Worm (Caenorhabditis elegans) whole organism, early embryonic: ENCODE measurements around the gene Y25C1A.8.

Experiments
- B0310.2 ChIP-seq: sonication (generic microtip); optimal IDR thresholded peaks from 2 replicates; lab custom pipeline; 2016; ENCODE audit warnings: mild to moderate bottlenecking, missing genetic modification characterization, missing compliant biosample characterization
- aly-1 ChIP-seq: sonication (generic microtip); optimal IDR thresholded peaks from 2 replicates; lab custom pipeline; 2016; ENCODE audit warnings: missing genetic modification characterization, missing compliant biosample characterization
- ama-1 ChIP-seq: fragments of 150-350 bp; optimal IDR thresholded peaks from 2 replicates; lab custom pipeline; 2014
- ceh-13 ChIP-seq: fragments of 200-800 bp; sonication (Bioruptor generic); optimal IDR thresholded peaks from 2 replicates; lab custom pipeline; 2018; ENCODE audit warnings: mild to moderate bottlenecking, missing genetic modification characterization, missing compliant biosample characterization
- ceh-36 ChIP-seq: sonication (generic microtip); optimal IDR thresholded peaks from 2 replicates; lab custom pipeline; 2016; ENCODE audit warnings: missing genetic modification characterization, inconsistent platforms, missing compliant biosample characterization
- ets-7 ChIP-seq: sonication (generic microtip); optimal IDR thresholded peaks from 2 replicates; lab custom pipeline; 2016; ENCODE audit warnings: missing genotype, missing genetic modification characterization, missing compliant biosample characterization
- flt-1 ChIP-seq: fragments of 200-800 bp; sonication (Bioruptor generic); IDR thresholded peaks from 2 replicates; pipeline ENCODE4 v1.3.6; 2022; ENCODE audit warnings: missing genetic modification characterization, missing compliant biosample characterization
- hmbx-1 ChIP-seq: sonication (generic microtip); optimal IDR thresholded peaks from 2 replicates; lab custom pipeline; 2016; ENCODE audit warnings: mild to moderate bottlenecking, missing genetic modification characterization, missing compliant biosample characterization
- hnd-1 ChIP-seq: sonication (generic microtip); optimal IDR thresholded peaks from 2 replicates; lab custom pipeline; 2016; ENCODE audit warnings: missing genetic modification characterization, missing compliant biosample characterization
- pes-1 ChIP-seq: fragments of 200-800 bp; sonication (Bioruptor generic); IDR thresholded peaks from 2 replicates; pipeline ENCODE4 v1.3.6; 2022; ENCODE audit warnings: missing genetic modification reagents, missing genetic modification characterization, missing compliant biosample characterization
- sea-1 ChIP-seq: fragments of 200-800 bp; sonication (Bioruptor generic); conservative IDR thresholded peaks from 2 replicates; pipeline ENCODE4 v1.3.6; 2022; ENCODE audit warnings: missing genetic modification characterization, missing compliant biosample characterization
- tbx-11 ChIP-seq: fragments of 200-800 bp; sonication (Bioruptor generic); IDR thresholded peaks from 2 replicates; pipeline ENCODE4 v1.3.6; 2022; ENCODE audit warnings: missing genetic modification characterization, missing compliant biosample characterization
- tbx-37 ChIP-seq: fragments of 200-800 bp; sonication (Bioruptor generic); conservative IDR thresholded peaks from 2 replicates; pipeline ENCODE4 v1.3.6; 2022; ENCODE audit warnings: missing genetic modification reagents, missing genetic modification characterization, missing compliant biosample characterization
- tra-4 ChIP-seq: sonication (generic microtip); optimal IDR thresholded peaks from 2 replicates; lab custom pipeline; 2017; ENCODE audit warnings: missing genetic modification characterization, missing compliant biosample characterization

ce11 chrII:3066401-3066800 is 10.4 kb downstream of the Y25C1A.8 start:
- TF ChIP-seq ama-1 (lab: Kevin White, UChicago), result no peak
- no peak for TF ChIP-seq hmbx-1 (tag; lab: Kevin White, UChicago)
- TF ChIP-seq tbx-37, result no peak
- TF ChIP-seq pes-1 (GFP tag; lab: Robert Waterston, UW), result no peak
- TF ChIP-seq ceh-36 (tag; lab: Kevin White, UChicago), result no peak
- no peak for TF ChIP-seq ets-7 (tag; lab: Kevin White, UChicago)
- no peak for TF ChIP-seq hnd-1
- TF ChIP-seq aly-1 (tag; lab: Kevin White, UChicago), result no peak
- TF ChIP-seq B0310.2 (tag; lab: Kevin White, UChicago), result no peak
- TF ChIP-seq tra-4 (tag; lab: Kevin White, UChicago), result no peak
- TF ChIP-seq tbx-11, result no peak
- TF ChIP-seq ceh-13 (GFP tag; lab: Kevin White, UChicago), result no peak
- no peak for TF ChIP-seq flt-1
- no peak for TF ChIP-seq sea-1 (GFP tag; lab: Robert Waterston, UW)
